Fruit fly (Drosophila melanogaster) Kc167 (cell line): ENCODE data around the gene CG31510.
"Not testable (repeated sequence)": the region's sequence is repeated elsewhere in the genome, so short reads cannot be mapped to it uniquely, and the experiment has no call there.

ENCODE experiments used
- Myc ChIP-seq: fragments of >200 bp; optimal IDR thresholded peaks from 2 replicates; lab custom pipeline; 2017; ENCODE audit warnings: missing external identifiers
- h ChIP-seq: fragments of >200 bp; optimal IDR thresholded peaks from 3 replicates; lab custom pipeline; 2018; ENCODE audit warnings: missing external identifiers
- insv ChIP-seq: fragments of >200 bp; optimal IDR thresholded peaks from 3 replicates; lab custom pipeline; 2018; ENCODE audit warnings: missing external identifiers
- psq ChIP-seq: fragments of >200 bp; optimal IDR thresholded peaks from 2 replicates; lab custom pipeline; 2017; ENCODE audit warnings: missing external identifiers
- ttk ChIP-seq: sonication (Bioruptor generic); optimal IDR thresholded peaks from 2 replicates; lab custom pipeline; 2017; ENCODE audit warnings: missing external identifiers

DNA sequence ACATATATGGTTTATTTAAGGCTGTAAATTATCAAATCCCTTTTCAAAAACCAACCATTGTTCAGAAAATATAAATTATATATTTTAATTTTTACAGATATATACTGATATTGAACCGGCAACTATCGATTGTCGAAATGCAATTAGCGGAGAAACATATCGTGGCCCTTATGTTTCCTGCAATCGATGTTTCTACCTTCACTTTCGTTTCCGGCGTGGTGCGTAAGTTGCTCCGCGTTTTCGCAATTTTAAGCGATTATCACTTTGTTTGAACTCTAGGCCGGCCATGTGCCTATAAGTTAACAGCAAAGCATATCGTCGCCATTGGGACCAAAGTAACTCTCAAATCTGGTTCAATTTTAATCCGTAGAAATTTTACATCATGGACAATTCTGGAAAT is 542 bp upstream of the CG31510 start, which contains the start of gene vig2:
- not testable (repeated sequence) for TF ChIP-seq Myc (lab: Kevin White, UChicago); insv; ttk; psq (lab: Kevin White, UChicago); h (lab: Kevin White, UChicago)
